Worm (Caenorhabditis elegans) whole organism, dauer: ENCODE data around the gene W08E12.4.
"Not testable (repeated sequence)": the region's sequence is repeated elsewhere in the genome, so short reads cannot be mapped to it uniquely, and the experiment has no call there.

Experiments
- unc-62 ChIP-seq: sonication (generic microtip); optimal IDR thresholded peaks from 2 replicates; lab custom pipeline; 2017; ENCODE audit warnings: missing biosample characterization, missing genetic modification reagents, missing genetic modification characterization

The W08E12.4 gene

DNA sequence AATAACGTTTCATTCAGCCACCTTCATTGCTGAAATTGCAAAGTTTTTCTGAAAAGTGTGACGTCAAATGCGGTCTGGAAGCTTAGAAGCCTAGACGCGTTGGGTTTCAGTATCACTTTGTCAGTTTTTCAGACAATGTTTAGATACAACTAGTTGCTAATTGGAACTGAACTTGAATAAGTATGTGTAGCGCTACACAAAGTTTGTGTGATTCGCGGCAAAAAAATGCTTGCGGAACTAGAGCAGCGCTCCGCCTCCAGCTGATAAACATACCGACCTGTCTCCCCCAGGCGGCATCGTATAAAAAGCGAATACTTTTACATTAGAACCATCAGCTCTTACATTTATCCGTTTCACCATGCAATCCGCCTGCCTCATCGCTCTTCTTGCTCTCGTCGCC, at the start of gene W08E12.4:
W08E12.4 (plus strand) TSS at position 301 of the 400 bp plus-strand sequence.
- TF ChIP-seq unc-62 (GFP tag; lab: Kevin White, UChicago) = not testable (repeated sequence)

DNA sequence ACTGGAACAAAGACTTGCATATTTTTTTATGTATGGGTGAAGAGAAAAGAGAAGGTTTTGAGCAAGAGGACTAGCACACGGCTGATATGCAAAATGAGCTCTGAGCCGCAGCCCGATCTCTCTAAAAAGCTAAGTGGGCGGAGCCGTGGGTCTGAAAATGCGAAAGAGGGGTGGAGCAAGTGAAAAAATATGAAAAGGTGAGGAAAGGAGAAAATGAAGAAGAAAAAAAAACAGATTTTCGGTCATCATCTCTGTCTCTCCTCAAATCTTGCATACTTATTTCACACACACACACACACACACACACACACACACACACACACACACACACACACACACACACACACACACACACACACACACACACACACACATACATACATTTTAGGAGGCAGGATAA, 47.7 kb upstream of the W08E12.4 start, which contains the start of gene dmd-9:
dmd-9 (minus strand) TSS at position 101 of the 400 bp plus-strand sequence.
- no peak for TF ChIP-seq unc-62 (GFP tag; lab: Kevin White, UChicago)

DNA sequence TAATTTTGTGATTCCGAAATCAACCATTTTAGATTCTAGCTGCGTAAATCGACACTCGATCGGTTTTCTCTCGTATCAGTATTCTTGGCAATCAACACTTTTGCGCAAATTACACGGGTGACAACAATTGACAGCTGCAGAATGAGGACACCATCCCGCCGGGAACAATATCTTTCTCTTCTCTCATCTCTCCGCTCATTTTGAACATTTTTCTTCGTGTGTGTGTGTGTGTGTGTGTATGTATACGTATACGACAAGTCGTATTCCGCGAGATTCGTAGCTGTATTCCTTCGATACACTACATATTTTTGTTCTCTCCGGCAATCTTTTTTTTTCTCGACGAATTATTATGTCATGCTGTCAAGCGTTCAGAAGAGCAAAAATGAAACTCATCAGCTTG, 45.3 kb upstream of the W08E12.4 start:
- TF ChIP-seq unc-62 (GFP tag; lab: Kevin White, UChicago) = no peak

- TF ChIP-seq unc-62 (GFP tag; lab: Kevin White, UChicago) = no peak
Measured at ce11 chrIV:3258528-3258927, 43.6 kb upstream of the W08E12.4 start, which contains the start of gene T26C12.1. T26C12.1 (plus strand) TSS chrIV:3258910.

ce11 chrIV:3260216-3260615, 41.9 kb upstream of the W08E12.4 start:
- TF ChIP-seq unc-62 (GFP tag; lab: Kevin White, UChicago) = no peak

- TF ChIP-seq unc-62 (GFP tag; lab: Kevin White, UChicago) = no peak
Measured at ce11 chrIV:3261761-3262160, 40.4 kb upstream of the W08E12.4 start.

DNA sequence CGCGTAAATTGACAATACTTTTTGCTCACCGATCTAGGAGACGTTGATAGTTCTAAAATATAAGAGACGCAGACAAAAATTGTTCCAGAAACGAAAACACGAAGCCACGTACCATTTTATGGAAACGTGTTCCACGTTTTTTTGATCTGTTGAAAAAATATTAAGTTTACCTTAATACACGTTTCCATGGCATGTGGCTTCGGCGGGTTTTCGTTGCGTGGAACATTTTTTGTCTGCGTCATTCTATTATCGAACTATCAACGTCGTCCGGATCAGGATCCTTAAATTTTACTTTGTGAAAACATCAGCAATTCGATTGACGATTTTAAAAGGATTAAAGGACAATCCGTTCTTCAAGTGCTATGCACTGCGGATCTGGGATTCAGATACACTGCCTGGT, 36.5 kb upstream of the W08E12.4 start, which contains the start of gene T26C12.2:
T26C12.2 (minus strand) TSS at position 101 of the 400 bp plus-strand sequence.
- TF ChIP-seq unc-62 (GFP tag; lab: Kevin White, UChicago) = no peak

ce11 chrIV:3266841-3267240, 35.3 kb upstream of the W08E12.4 start:
- no peak for TF ChIP-seq unc-62 (GFP tag; lab: Kevin White, UChicago)

- TF ChIP-seq unc-62 (GFP tag; lab: Kevin White, UChicago) = no peak
Measured at ce11 chrIV:3267581-3267980, 34.6 kb upstream of the W08E12.4 start, which contains the start of gene clec-173. clec-173 (minus strand) TSS chrIV:3267681.

- no peak for TF ChIP-seq unc-62 (GFP tag; lab: Kevin White, UChicago)
Measured at ce11 chrIV:3271342-3271741, 30.8 kb upstream of the W08E12.4 start.

ce11 chrIV:3273295-3273694, 28.9 kb upstream of the W08E12.4 start, which contains the start of gene T26C12.3:
T26C12.3 (minus strand) TSS chrIV:3273395.
- no peak for TF ChIP-seq unc-62 (GFP tag; lab: Kevin White, UChicago)

DNA sequence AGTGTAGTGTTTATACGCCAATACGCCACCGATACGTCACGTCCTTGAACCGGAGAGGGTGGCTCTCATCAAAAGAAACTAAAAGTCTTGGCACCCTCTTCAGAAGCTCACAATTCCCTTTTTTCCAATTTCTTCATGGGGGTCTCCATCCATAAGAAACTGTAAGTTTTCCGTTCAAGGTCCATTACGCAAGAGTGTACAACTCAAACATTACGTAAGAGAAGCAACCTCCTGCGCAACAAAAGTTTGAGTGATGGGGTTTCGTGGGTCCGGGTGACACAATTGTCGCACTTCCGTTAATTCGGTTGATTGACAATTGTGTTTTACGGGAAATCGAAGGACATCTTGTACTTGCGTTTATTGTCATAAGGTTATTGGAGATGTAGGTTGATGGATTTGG, 23.3 kb upstream of the W08E12.4 start:
- TF ChIP-seq unc-62 (GFP tag; lab: Kevin White, UChicago) = no peak

DNA sequence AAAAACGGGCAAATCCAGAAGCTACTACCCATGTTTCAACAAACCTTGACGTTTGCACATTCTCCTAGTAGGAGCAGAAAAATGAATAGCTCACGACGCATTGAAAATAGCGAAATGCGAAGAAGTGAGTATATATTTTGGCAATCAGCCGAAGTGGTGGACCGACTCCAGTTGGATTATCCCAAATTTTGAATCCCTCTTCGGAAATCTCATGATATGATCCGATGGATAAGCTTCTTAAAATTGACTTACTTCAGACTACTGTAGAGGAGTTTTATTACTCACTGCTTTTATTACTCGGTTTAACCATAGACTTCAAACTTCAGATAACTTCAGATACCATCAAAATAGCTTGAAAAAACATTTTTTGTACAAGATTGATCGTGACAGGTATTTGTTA, 12.9 kb upstream of the W08E12.4 start, which contains the start of gene gcy-23:
gcy-23 (minus strand) TSS at position 101 of the 400 bp plus-strand sequence.
- TF ChIP-seq unc-62 (GFP tag; lab: Kevin White, UChicago) = no peak

DNA sequence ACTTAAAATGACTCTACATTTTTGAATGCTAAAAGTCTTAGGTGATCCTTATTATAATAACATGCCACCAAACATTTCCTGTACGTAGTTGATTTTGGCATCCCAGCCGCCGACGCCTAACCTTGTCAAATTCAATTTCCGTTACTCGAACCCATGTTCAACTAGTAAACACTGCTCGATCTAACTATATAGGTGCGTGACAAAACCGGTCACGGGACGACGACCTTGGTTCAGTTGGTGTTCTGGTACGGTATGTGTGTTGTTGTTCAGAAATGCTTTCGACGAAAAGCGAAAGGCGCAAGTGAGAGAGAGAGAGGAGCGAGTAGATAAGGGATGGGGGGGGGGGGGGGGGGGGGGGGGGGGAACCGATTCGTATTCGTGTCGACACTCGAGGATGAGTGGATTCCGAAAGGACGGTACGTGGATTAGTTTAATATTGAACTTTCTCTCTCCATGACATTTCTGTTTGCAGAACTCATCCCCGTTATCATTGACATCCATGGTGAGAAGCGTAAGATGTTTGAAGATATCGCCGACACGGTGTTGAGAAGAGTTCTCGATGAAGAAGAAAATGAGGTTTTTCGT, 10.1 kb upstream of the W08E12.4 start, which contains the start of gene W08E12.8:
W08E12.8 (plus strand) TSS at position 395 of the 585 bp plus-strand sequence.
- no peak for TF ChIP-seq unc-62 (GFP tag; lab: Kevin White, UChicago)

- no peak for TF ChIP-seq unc-62 (GFP tag; lab: Kevin White, UChicago)
Measured at ce11 chrIV:3293800-3294493, 8.2 kb upstream of the W08E12.4 start.

ce11 chrIV:3294553-3295185, 7.5 kb upstream of the W08E12.4 start, which contains the start of gene W08E12.7:
W08E12.7 (plus strand) TSS chrIV:3295135.
- no peak for TF ChIP-seq unc-62 (GFP tag; lab: Kevin White, UChicago)
